Fruit fly (Drosophila melanogaster): ENCODE data around the gene CG43098.

- TF ChIP-seq dmrt11E (tag; optimal IDR thresholded peaks at IDR 0.05) = no peak
- no peak for TF ChIP-seq CG9609 (GFP tag; optimal IDR thresholded peaks at IDR 0.05)
- no peak for TF ChIP-seq MBD-R2 (GFP tag; IDR thresholded peaks at IDR 0.05)
- no peak for TF ChIP-seq CG18599 (GFP tag; optimal IDR thresholded peaks at IDR 0.05)
- TF ChIP-seq CG30431 (GFP tag; optimal IDR thresholded peaks at IDR 0.05) = no peak
- no peak for TF ChIP-seq br (optimal IDR thresholded peaks at IDR 0.05)
These were observed 32.8 kb downstream of the CG43098 start for dm6 chr3L:3691639-3692038.

Measured in whole organism, embryonic.